Worm (Caenorhabditis elegans) whole organism, mixed stage, embryonic: ENCODE measurements around the gene efhd-1.

Experiments
- blmp-1 ChIP-seq: fragments of 150-350 bp; optimal IDR thresholded peaks from 2 replicates; lab custom pipeline; 2014; ENCODE audit warnings: missing biosample characterization, missing genetic modification characterization
- hlh-1 ChIP-seq: fragments of 150-350 bp; optimal IDR thresholded peaks from 2 replicates; lab custom pipeline; 2014; ENCODE audit warnings: missing biosample characterization, missing genetic modification reagents, missing genetic modification characterization
- nhr-237 ChIP-seq: fragments of 150-350 bp; optimal IDR thresholded peaks from 2 replicates; lab custom pipeline; 2014; ENCODE audit warnings: missing biosample characterization, missing genetic modification characterization
- ztf-11 ChIP-seq: fragments of 150-350 bp; optimal IDR thresholded peaks from 2 replicates; lab custom pipeline; 2014; ENCODE audit warnings: missing biosample characterization, missing genetic modification characterization

ce11 chrII:14218142-14218541, 39.5 kb downstream of the efhd-1 start:
- no peak for TF ChIP-seq hlh-1 (tag; lab: Kevin White, UChicago)
- TF ChIP-seq nhr-237 (tag; lab: Kevin White, UChicago), result no peak
- TF ChIP-seq ztf-11, result no peak
- no peak for TF ChIP-seq blmp-1 (tag; lab: Kevin White, UChicago)
